Fruit fly (Drosophila melanogaster) whole organism, pupa: ENCODE results near the gene promL.
A peak's percentile ranks its signal among the peaks of the same experiment; 100 is the strongest.

ENCODE experiments used
- CG10348 ChIP-seq: fragments of 200-800 bp; sonication (Bioruptor generic); IDR thresholded peaks from 2 replicates; pipeline ENCODE4 v1.3.6; 2022; ENCODE audit warnings: missing biosample characterization, missing genetic modification characterization
- CG12605 ChIP-seq: fragments of 200-800 bp; sonication (Bioruptor generic); IDR thresholded peaks from 2 replicates; pipeline ENCODE4 v1.3.6; 2022; ENCODE audit warnings: missing biosample characterization, missing genetic modification characterization
- CG13204 ChIP-seq: fragments of 200-800 bp; sonication (Bioruptor generic); optimal IDR thresholded peaks from 2 replicates; lab custom pipeline; 2018; ENCODE audit warnings: missing biosample characterization, mild to moderate bottlenecking, missing genetic modification characterization, moderate library complexity
- CG14655 ChIP-seq: fragments of 200-800 bp; sonication (Bioruptor generic); optimal IDR thresholded peaks from 3 replicates; lab custom pipeline; 2017; ENCODE audit warnings: mild to moderate bottlenecking, missing biosample characterization, missing genetic modification reagents, missing genetic modification characterization
- CG15710 ChIP-seq: fragments of 200-800 bp; sonication (Bioruptor generic); optimal IDR thresholded peaks from 2 replicates; lab custom pipeline; 2018; ENCODE audit warnings: missing biosample characterization, mild to moderate bottlenecking, missing genetic modification characterization, moderate library complexity
- CG17806 ChIP-seq: fragments of 200-800 bp; sonication (Bioruptor generic); optimal IDR thresholded peaks from 2 replicates; lab custom pipeline; 2018; ENCODE audit warnings: missing biosample characterization, mild to moderate bottlenecking, missing genetic modification characterization, moderate library complexity
- CG32121 ChIP-seq: fragments of 200-800 bp; sonication (Bioruptor generic); IDR thresholded peaks from 2 replicates; pipeline ENCODE4 v1.3.6; 2022; ENCODE audit warnings: missing biosample characterization, missing genetic modification characterization
- CG34367 ChIP-seq: fragments of 200-800 bp; sonication (Bioruptor generic); optimal IDR thresholded peaks from 2 replicates; lab custom pipeline; 2018; ENCODE audit warnings: missing biosample characterization, mild to moderate bottlenecking, missing genetic modification characterization
- CG4496 ChIP-seq: fragments of 200-800 bp; sonication (Bioruptor generic); IDR thresholded peaks from 3 replicates; pipeline ENCODE4 v1.3.6; 2022; ENCODE audit warnings: missing biosample characterization, missing genetic modification characterization
- CG8159 ChIP-seq: fragments of 200-800 bp; sonication (Bioruptor generic); optimal IDR thresholded peaks from 3 replicates; lab custom pipeline; 2018; ENCODE audit warnings: missing biosample characterization, mild to moderate bottlenecking, missing genetic modification characterization, moderate library complexity
- CG8301 ChIP-seq: fragments of 200-800 bp; sonication (Bioruptor generic); optimal IDR thresholded peaks from 2 replicates; lab custom pipeline; 2018; ENCODE audit warnings: missing biosample characterization, mild to moderate bottlenecking, missing genetic modification characterization
- CG9948 ChIP-seq: fragments of 200-800 bp; sonication (Bioruptor generic); optimal IDR thresholded peaks from 2 replicates; lab custom pipeline; 2018; ENCODE audit warnings: missing biosample characterization, mild to moderate bottlenecking, missing genetic modification characterization, moderate library complexity
- D1 ChIP-seq: fragments of 200-800 bp; sonication (Bioruptor generic); optimal IDR thresholded peaks from 2 replicates; lab custom pipeline; 2018; ENCODE audit warnings: missing biosample characterization, mild to moderate bottlenecking, missing genetic modification characterization, moderate library complexity
- EcR ChIP-seq: fragments of 200-800 bp; sonication (Bioruptor generic); optimal IDR thresholded peaks from 3 replicates; lab custom pipeline; 2019; ENCODE audit warnings: missing biosample characterization, missing genetic modification characterization, mild to moderate bottlenecking, moderate library complexity, missing genetic modification reagents
- Ets98B ChIP-seq: fragments of 200-800 bp; sonication (Bioruptor generic); IDR thresholded peaks from 2 replicates; pipeline ENCODE4 v1.3.6; 2022; ENCODE audit warnings: missing biosample characterization, missing genetic modification characterization
- Pif1A ChIP-seq: fragments of 200-800 bp; sonication (Bioruptor generic); optimal IDR thresholded peaks from 3 replicates; lab custom pipeline; 2016; ENCODE audit warnings: missing biosample characterization, missing genetic modification characterization
- Pif1B ChIP-seq: fragments of 200-800 bp; sonication (Bioruptor generic); optimal IDR thresholded peaks from 3 replicates; lab custom pipeline; 2016; ENCODE audit warnings: missing biosample characterization, missing genetic modification characterization
- Snoo ChIP-seq: fragments of 200-800 bp; sonication (Bioruptor generic); optimal IDR thresholded peaks from 3 replicates; lab custom pipeline; 2017; ENCODE audit warnings: missing biosample characterization, mild to moderate bottlenecking, missing genetic modification characterization, inconsistent platforms
- fd96Ca ChIP-seq: fragments of 200-800 bp; sonication (Bioruptor generic); IDR thresholded peaks from 3 replicates; pipeline ENCODE4 v1.3.6; 2022; ENCODE audit warnings: missing biosample characterization, missing genetic modification characterization
- gl ChIP-seq: fragments of 200-800 bp; sonication (Bioruptor generic); optimal IDR thresholded peaks from 2 replicates; lab custom pipeline; 2018; ENCODE audit warnings: missing biosample characterization, mild to moderate bottlenecking, missing genetic modification characterization
- rn ChIP-seq: fragments of 200-800 bp; sonication (Bioruptor generic); IDR thresholded peaks from 2 replicates; pipeline ENCODE4 v1.3.6; 2022; ENCODE audit warnings: missing biosample characterization, missing genetic modification characterization

promL gene

DNA sequence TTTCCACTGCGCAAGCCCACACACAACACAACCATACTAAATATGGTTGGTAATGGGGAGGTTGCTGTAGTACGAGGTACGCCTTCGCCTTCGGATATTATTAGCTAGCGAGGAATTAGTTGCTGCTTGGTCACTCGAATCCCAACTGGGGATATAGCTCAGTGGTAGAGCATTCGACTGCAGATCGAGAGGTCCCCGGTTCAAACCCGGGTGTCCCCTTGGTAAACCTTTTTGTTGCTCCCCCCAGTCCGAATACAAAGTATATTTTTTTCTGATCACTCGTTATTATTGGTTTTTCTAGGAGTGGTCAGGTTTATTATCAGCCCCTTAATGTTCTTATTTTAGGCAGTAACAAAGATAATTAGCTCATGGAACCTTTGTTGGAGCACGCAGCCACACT is 31.9 kb downstream of the promL start:
- no peak for TF ChIP-seq CG34367 (tag; lab: Kevin White, UChicago)
- TF ChIP-seq CG17806, result no peak
- TF ChIP-seq CG15710 (tag; lab: Kevin White, UChicago), result no peak
- TF ChIP-seq CG13204, result no peak
- TF ChIP-seq CG10348 (GFP tag; lab: Robert Waterston, UW), result no peak
- TF ChIP-seq Ets98B, result peak; percentile 10; the same call in 1 of the 2 replicates
- TF ChIP-seq fd96Ca (GFP tag; lab: Robert Waterston, UW), result no peak
- TF ChIP-seq CG9948 (tag; lab: Kevin White, UChicago), result no peak
- TF ChIP-seq CG12605 (GFP tag; lab: Robert Waterston, UW), result peak; percentile 20
- TF ChIP-seq Pif1A, result no peak
- TF ChIP-seq gl (tag; lab: Kevin White, UChicago), result no peak
- no peak for TF ChIP-seq CG32121 (GFP tag; lab: Robert Waterston, UW)
- TF ChIP-seq CG8301 (tag; lab: Kevin White, UChicago), result no peak
- no peak for TF ChIP-seq CG8159

DNA sequence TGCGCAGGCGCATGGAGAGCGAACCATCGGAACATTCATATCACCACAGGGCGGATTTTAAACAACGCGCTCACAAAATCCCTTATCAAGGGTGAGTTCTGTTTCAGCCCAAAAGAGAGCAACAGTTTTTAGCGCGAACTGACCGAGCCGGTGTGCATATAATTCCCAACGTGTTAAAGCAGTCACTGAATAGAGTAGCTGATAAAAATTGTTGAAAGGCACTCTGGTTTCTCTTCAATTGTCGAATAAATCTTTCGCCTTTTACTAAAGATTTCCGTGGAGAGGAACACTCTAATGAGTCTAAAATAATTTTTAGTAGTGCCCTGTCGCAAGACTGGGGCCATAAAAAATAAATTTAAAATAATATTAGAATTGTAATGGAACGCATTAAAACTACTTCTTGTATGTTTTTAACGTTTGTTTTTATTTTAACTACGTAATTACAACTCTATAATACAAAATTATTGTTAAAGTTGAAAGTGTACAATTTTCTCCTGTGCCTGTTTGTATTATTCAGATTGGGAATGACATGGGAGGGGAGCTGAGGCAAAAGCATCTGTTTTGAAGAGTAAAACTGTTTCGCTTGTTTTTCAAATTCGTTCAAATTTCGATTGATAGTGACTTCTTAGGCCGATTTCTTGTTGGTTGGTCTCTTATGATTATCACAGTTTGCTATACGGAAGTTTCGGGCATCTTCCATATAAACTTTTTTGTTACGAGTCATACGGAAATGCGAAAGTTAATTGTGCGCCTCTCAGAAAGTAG is 36.8 kb downstream of the promL start:
- TF ChIP-seq gl (tag; lab: Kevin White, UChicago), result no peak
- TF ChIP-seq Ets98B, result peak; percentile 19; the same call in 1 of the 2 replicates
- TF ChIP-seq Pif1A, result no peak
- peak; percentile 6 for TF ChIP-seq EcR (GFP tag; lab: Kevin White, UChicago)
- TF ChIP-seq CG4496 (GFP tag; lab: Robert Waterston, UW), result no peak
- TF ChIP-seq CG14655, result no peak
- TF ChIP-seq fd96Ca (GFP tag; lab: Robert Waterston, UW), result no peak; the same call in 2 of the 3 replicates
- 0 out of 2 replicates have a peak, but pooled peaks have one; percentile 25 for TF ChIP-seq CG32121 (GFP tag; lab: Robert Waterston, UW)
- peak; percentile 17; the same call in 1 of the 2 replicates for TF ChIP-seq CG12605 (GFP tag; lab: Robert Waterston, UW)

DNA sequence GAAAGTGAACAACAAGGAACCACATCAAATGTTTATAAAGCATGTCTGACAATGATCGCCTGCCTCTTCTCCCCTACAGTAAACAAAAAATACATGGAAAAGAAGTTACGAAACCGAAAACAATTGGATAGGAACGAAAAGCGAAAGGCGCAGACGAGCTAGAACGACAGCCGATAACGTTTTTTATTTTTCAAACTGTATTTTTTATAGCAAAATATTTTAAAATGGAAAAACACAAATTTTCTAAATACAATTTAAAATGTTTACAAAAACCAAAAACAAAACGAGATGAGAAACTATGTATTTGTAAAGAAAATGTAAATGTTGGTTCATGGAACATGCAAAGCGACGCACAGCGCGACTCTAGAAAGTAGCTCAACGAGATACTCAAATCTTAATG is 38.5 kb downstream of the promL start:
- TF ChIP-seq gl (tag; lab: Kevin White, UChicago) (no peak), Snoo (no peak), EcR (GFP tag; lab: Kevin White, UChicago) (no peak)

DNA sequence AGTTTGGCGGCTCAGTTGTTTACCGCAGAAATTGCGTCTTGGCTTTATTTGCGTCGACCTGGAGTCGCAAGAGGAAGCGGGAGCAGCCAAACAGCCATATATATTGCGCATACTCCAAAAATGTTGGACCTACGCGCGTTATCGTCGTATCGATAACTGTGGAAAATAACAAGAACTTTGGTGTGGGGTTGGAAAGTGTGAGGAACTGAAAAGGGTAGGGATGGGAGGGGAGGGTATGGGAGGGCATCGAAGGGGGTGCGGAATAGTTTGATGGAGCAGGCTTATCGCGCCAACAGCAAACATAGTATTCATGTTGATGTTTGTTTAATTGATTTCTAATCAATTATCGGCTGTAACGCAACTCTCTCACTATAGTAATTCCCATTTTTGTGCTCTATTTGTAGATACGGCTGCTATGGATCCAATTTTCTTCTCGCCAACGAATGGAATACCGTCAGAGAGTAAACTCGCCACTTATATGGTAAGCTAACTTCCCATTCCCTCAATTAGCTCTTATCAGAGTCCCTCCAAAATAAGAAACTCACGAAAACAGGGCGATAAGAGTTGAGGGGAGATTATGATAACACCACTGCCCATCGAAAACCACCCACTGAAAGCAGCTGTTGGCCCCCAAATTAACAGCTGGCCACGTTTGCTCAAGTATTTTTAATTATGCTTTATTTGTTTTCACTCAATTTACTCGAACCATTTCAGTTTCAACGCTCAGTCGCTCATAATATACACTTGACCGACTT is 44.0 kb downstream of the promL start:
- TF ChIP-seq CG8301 (tag; lab: Kevin White, UChicago) (no peak), D1 (tag; lab: Kevin White, UChicago) (no peak), CG12605 (GFP tag; lab: Robert Waterston, UW) (no peak), Ets98B (0 out of 2 replicates have a peak, but pooled peaks have one; percentile 21)
- TF ChIP-seq, all 21 proteins: peak for 1

DNA sequence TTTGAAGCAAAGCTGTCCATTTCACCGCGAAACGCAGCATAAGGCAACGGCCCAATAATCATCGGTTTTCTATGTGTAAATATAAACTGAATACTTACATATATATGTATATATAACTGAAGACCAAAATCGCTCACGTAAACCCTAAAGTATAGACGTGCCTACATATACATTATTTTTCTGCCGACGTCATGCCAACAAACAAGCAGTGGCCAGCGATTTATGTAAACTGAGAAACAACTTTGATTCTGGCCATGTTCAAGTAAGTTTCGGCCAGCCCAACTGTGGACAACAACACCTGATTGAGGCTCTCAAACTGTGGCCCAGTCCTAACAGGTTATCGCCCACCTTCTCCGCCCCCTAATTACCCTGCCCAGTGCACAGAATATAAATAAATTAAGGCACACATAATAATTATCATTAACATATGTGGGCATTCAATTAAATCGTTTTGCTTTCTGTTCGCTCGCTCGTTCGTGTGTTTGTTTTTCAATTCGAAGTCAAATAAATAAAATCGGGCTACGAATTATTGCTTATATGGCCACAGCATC is 45.5 kb downstream of the promL start:
- TF ChIP-seq Pif1A (no peak), CG32121 (GFP tag; lab: Robert Waterston, UW) (no peak), CG8301 (tag; lab: Kevin White, UChicago) (no peak), Pif1B (GFP tag; lab: Kevin White, UChicago) (no peak)
- TF ChIP-seq, all 21 proteins: peak for 0

DNA sequence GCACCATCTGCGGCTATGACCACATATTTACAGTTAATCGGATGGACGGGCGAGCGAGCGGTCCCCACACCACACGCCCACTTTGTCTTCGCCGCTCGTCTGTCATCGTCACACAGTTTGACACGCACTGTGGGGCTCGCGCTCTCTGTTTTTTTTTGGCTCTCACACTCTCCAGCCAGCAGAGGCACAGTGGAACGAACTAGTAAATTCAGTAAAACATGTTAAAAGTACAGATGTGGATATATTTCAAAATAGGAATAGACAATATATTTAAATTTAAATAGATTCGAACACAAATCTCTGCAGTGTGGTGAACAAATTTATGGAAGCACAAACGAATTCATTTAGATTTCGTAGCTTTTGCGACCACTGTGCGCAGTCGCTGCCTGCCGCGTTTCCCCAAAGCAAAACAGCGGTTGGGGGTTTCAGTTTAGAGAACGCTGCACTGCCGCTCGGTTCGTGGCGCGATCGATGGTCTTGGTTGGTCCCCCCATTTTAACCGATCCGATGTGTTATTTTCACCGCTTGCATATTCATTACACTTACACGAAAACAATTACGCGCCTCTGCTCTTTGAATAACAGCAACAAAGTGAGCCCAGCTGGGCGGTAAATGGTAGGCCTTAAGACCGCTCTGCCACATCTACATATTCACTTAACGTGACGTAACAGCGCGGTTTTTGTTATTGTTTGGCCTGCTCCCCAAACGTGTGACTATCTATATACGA is 46.2 kb downstream of the promL start:
- TF ChIP-seq CG8159 (peak; percentile 97), CG17806 (peak; percentile 98), Pif1A (peak; percentile 99), CG14655 (peak; percentile 97), CG34367 (tag; lab: Kevin White, UChicago) (peak; percentile 98), CG12605 (GFP tag; lab: Robert Waterston, UW) (peak; percentile 98), CG32121 (GFP tag; lab: Robert Waterston, UW) (peak; percentile 99), gl (tag; lab: Kevin White, UChicago) (peak; percentile 96), D1 (tag; lab: Kevin White, UChicago) (peak; percentile 97), CG4496 (GFP tag; lab: Robert Waterston, UW) (peak; percentile 99), CG13204 (peak; percentile 97), CG8301 (tag; lab: Kevin White, UChicago) (peak; percentile 98), Pif1B (GFP tag; lab: Kevin White, UChicago) (peak; percentile 99), Snoo (peak; percentile 99), Ets98B (peak; percentile 99), fd96Ca (GFP tag; lab: Robert Waterston, UW) (peak; percentile 99), CG9948 (tag; lab: Kevin White, UChicago) (peak; percentile 98), CG15710 (tag; lab: Kevin White, UChicago) (peak; percentile 95), EcR (GFP tag; lab: Kevin White, UChicago) (peak; percentile 45), CG10348 (GFP tag; lab: Robert Waterston, UW) (peak; percentile 87), rn (peak; percentile 95)
- TF ChIP-seq, all 21 proteins: peak for 21
